Fruit fly (Drosophila melanogaster) whole organism, embryonic: ENCODE data around the gene CG31064.

Experiments
- Blimp-1 ChIP-seq: fragments of 200-800 bp; sonication (Bioruptor generic); optimal IDR thresholded peaks from 3 replicates; lab custom pipeline; 2018; ENCODE audit warnings: missing biosample characterization, missing genetic modification characterization, mild to moderate bottlenecking, moderate library complexity, missing genetic modification reagents
- CG10147 ChIP-seq: fragments of 200-800 bp; sonication (Bioruptor generic); optimal IDR thresholded peaks from 2 replicates; lab custom pipeline; 2019; ENCODE audit warnings: missing biosample characterization, mild to moderate bottlenecking, missing genetic modification characterization, moderate library complexity
- CG11504 ChIP-seq: fragments of 200-800 bp; sonication (Bioruptor generic); optimal IDR thresholded peaks from 3 replicates; lab custom pipeline; 2019; ENCODE audit warnings: missing biosample characterization, mild to moderate bottlenecking, missing genetic modification characterization, moderate library complexity
- CG13296 ChIP-seq: fragments of 200-800 bp; sonication (Bioruptor generic); optimal IDR thresholded peaks from 3 replicates; lab custom pipeline; 2018; ENCODE audit warnings: missing biosample characterization, mild to moderate bottlenecking, missing genetic modification characterization
- CG14710 ChIP-seq: fragments of 200-800 bp; sonication (Bioruptor generic); optimal IDR thresholded peaks from 3 replicates; lab custom pipeline; 2019; ENCODE audit warnings: missing biosample characterization, mild to moderate bottlenecking, missing genetic modification characterization, moderate library complexity
- CG14860 ChIP-seq: fragments of 200-800 bp; sonication (Bioruptor generic); IDR thresholded peaks from 3 replicates; pipeline ENCODE4 v1.3.6; 2022; ENCODE audit warnings: missing biosample characterization, missing genetic modification characterization; ENCODE audit not compliant: partially characterized antibody
- CG31388 ChIP-seq: fragments of 200-800 bp; sonication (Bioruptor generic); optimal IDR thresholded peaks from 2 replicates; lab custom pipeline; 2016; ENCODE audit warnings: missing biosample characterization, missing genetic modification characterization
- CG31441 ChIP-seq: fragments of 200-800 bp; sonication (Bioruptor generic); IDR thresholded peaks from 2 replicates; pipeline ENCODE4 v1.3.6; 2022; ENCODE audit warnings: missing biosample characterization, missing genetic modification characterization
- CG33557 ChIP-seq: fragments of 200-800 bp; sonication (Bioruptor generic); optimal IDR thresholded peaks from 2 replicates; lab custom pipeline; 2019; ENCODE audit warnings: missing biosample characterization, mild to moderate bottlenecking, missing genetic modification characterization, moderate library complexity
- CG3726 ChIP-seq: fragments of 200-800 bp; sonication (Bioruptor generic); IDR thresholded peaks from 3 replicates; pipeline ENCODE4, ENCODE4 v1.3.6; 2022; ENCODE audit warnings: missing biosample characterization, missing genetic modification characterization
- CG5180 ChIP-seq: fragments of 200-800 bp; sonication (Bioruptor generic); optimal IDR thresholded peaks from 3 replicates; lab custom pipeline; 2017; ENCODE audit warnings: missing biosample characterization, missing genetic modification characterization, mild to moderate bottlenecking, moderate library complexity, missing genetic modification reagents
- D19A ChIP-seq: fragments of 200-800 bp; optimal IDR thresholded peaks from 3 replicates; lab custom pipeline; 2019; ENCODE audit warnings: missing biosample characterization, mild to moderate bottlenecking, missing genetic modification characterization, moderate library complexity
- Dip3 ChIP-seq: fragments of 200-800 bp; sonication (Bioruptor generic); optimal IDR thresholded peaks from 3 replicates; lab custom pipeline; 2016; ENCODE audit warnings: missing biosample characterization, missing genetic modification characterization
- Eip74EF ChIP-seq, 2 experiments: fragments of 200-800 bp in 1 of 2; fragments of >200 bp in 1 of 2; sonication (Bioruptor generic) in 1 of 2; optimal IDR thresholded peaks; 2 replicates each; lab custom pipeline; 2017 to 2019; ENCODE audit warnings: missing biosample characterization in 2 of 2, missing genetic modification characterization in 2 of 2, mild to moderate bottlenecking in 1 of 2, moderate library complexity in 1 of 2
- H2.0 ChIP-seq: fragments of 200-800 bp; sonication (Bioruptor generic); IDR thresholded peaks from 2 replicates; pipeline ENCODE4 v1.3.6; 2022; ENCODE audit warnings: missing biosample characterization, missing genetic modification characterization
- Lim3 ChIP-seq: fragments of 200-800 bp; sonication (Bioruptor generic); IDR thresholded peaks from 2 replicates; pipeline ENCODE4 v1.3.6; 2022; ENCODE audit warnings: missing biosample characterization, missing genetic modification characterization
- Med ChIP-seq: fragments of 200-800 bp; sonication (Bioruptor generic); peaks from one replicate; lab custom pipeline; 2016; ENCODE audit warnings: missing biosample characterization, missing genetic modification characterization, mild to moderate bottlenecking, inconsistent platforms, moderate library complexity
- NK7.1 ChIP-seq: fragments of 200-800 bp; sonication (Bioruptor generic); optimal IDR thresholded peaks from 3 replicates; lab custom pipeline; 2016; ENCODE audit warnings: missing biosample characterization, missing genetic modification characterization
- Opbp ChIP-seq: fragments of 200-800 bp; sonication (Bioruptor generic); IDR thresholded peaks from 3 replicates; pipeline ENCODE4 v1.3.6; 2022; ENCODE audit warnings: missing biosample characterization, missing genetic modification characterization; ENCODE audit not compliant: partially characterized antibody
- Vsx1 ChIP-seq: fragments of 200-800 bp; sonication (Bioruptor generic); optimal IDR thresholded peaks from 2 replicates; lab custom pipeline; 2017; ENCODE audit warnings: missing biosample characterization, mild to moderate bottlenecking, missing genetic modification characterization, missing genetic modification reagents
- Xrp1 ChIP-seq: fragments of 200-800 bp; sonication (Bioruptor generic); IDR thresholded peaks from 2 replicates; pipeline ENCODE4 v1.3.6; 2022; ENCODE audit warnings: missing biosample characterization, missing genetic modification characterization
- abd-A ChIP-seq: fragments of 200-800 bp; sonication (Bioruptor generic); optimal IDR thresholded peaks from 3 replicates; lab custom pipeline; 2019; ENCODE audit warnings: missing biosample characterization, mild to moderate bottlenecking, missing genetic modification characterization, moderate library complexity
- amos ChIP-seq: fragments of 200-800 bp; sonication (Bioruptor generic); IDR thresholded peaks from 2 replicates; pipeline ENCODE4 v1.3.6; 2022; ENCODE audit warnings: missing biosample characterization, missing genetic modification characterization; ENCODE audit not compliant: partially characterized antibody
- chinmo ChIP-seq: fragments of 200-800 bp; sonication (Bioruptor generic); IDR thresholded peaks from 4 replicates; pipeline ENCODE4 v1.3.6; 2022; ENCODE audit warnings: missing biosample characterization, missing genetic modification characterization; ENCODE audit not compliant: partially characterized antibody
- fd64A ChIP-seq: fragments of 200-800 bp; sonication (Bioruptor generic); optimal IDR thresholded peaks from 3 replicates; lab custom pipeline; 2018; ENCODE audit warnings: missing biosample characterization, mild to moderate bottlenecking, missing genetic modification characterization
- gro ChIP-seq: fragments of 200-800 bp; sonication (Bioruptor generic); optimal IDR thresholded peaks from 2 replicates; lab custom pipeline; 2016; ENCODE audit warnings: missing biosample characterization, missing genetic modification characterization
- gt ChIP-seq: fragments of 200-800 bp; sonication (Bioruptor generic); IDR thresholded peaks from 2 replicates; pipeline ENCODE4 v1.3.6; 2022; ENCODE audit warnings: missing biosample characterization, missing genetic modification characterization
- lbe ChIP-seq: fragments of 200-800 bp; sonication (Bioruptor generic); optimal IDR thresholded peaks from 2 replicates; lab custom pipeline; 2016; ENCODE audit warnings: missing biosample characterization, mild to moderate bottlenecking, missing genetic modification characterization
- mld ChIP-seq: fragments of 200-800 bp; sonication (Bioruptor generic); IDR thresholded peaks from 3 replicates; pipeline ENCODE4 v1.3.6; 2022; ENCODE audit warnings: missing biosample characterization, missing genetic modification characterization; ENCODE audit not compliant: partially characterized antibody
- nmo ChIP-seq: fragments of 200-800 bp; sonication (Bioruptor generic); optimal IDR thresholded peaks from 2 replicates; lab custom pipeline; 2018; ENCODE audit warnings: missing biosample characterization, mild to moderate bottlenecking, missing genetic modification characterization, moderate library complexity
- shn ChIP-seq: fragments of 200-800 bp; sonication (Bioruptor generic); optimal IDR thresholded peaks from 3 replicates; lab custom pipeline; 2016; ENCODE audit warnings: missing biosample characterization, missing genetic modification characterization
- vvl ChIP-seq: fragments of 200-800 bp; sonication (Bioruptor generic); IDR thresholded peaks from 2 replicates; pipeline ENCODE4 v1.3.6; 2022; ENCODE audit warnings: missing biosample characterization, missing genetic modification characterization
- zen ChIP-seq: fragments of 200-800 bp; sonication (Bioruptor generic); optimal IDR thresholded peaks from 3 replicates; lab custom pipeline; 2018; ENCODE audit warnings: missing biosample characterization, mild to moderate bottlenecking, missing genetic modification characterization, moderate library complexity

CG31064 gene

DNA sequence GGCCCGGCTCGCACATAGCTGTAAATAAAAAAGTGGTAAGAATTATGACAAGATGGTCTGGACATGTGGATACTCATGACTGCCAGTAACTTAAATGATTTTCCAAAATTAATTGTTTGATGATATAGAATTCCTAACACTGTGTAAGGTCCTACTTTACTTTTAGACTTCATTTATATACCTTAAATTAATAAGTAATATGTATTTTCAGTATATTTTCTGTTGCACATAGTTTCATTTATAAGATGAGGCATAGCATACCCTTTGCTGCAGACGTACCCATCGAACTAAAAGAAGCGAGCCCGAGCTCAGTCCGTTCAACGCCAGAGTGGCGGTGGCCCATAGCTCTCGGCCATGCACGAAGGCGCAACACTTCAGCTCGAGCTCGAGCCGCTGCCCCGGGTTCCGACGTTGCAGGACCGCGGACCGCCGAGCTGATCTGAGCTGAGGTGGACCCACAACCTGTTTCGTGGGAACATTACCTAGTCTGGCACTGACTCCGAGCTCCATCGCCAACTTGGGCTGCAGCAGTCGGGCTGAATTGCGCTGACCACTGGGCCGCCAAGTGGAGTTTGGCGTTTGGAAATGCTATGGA, 21.3 kb downstream of the CG31064 start (continued):
- peak; percentile 41 for TF ChIP-seq lbe (GFP tag; lab: Kevin White, UChicago)
- no peak for TF ChIP-seq Lim3 (GFP tag; lab: Robert Waterston, UW)
- TF ChIP-seq Opbp (GFP tag; lab: Robert Waterston, UW) = no peak
- peak; percentile 16 for TF ChIP-seq Med (GFP tag; lab: Kevin White, UChicago)
- TF ChIP-seq H2.0 (GFP tag; lab: Robert Waterston, UW) = 0 out of 2 replicates have a peak, but pooled peaks have one; percentile 6
- TF ChIP-seq CG14710 (tag; lab: Kevin White, UChicago) = peak; percentile 17
- peak; percentile 36 for TF ChIP-seq nmo (GFP tag; lab: Kevin White, UChicago)
- TF ChIP-seq CG13296 (GFP tag; lab: Kevin White, UChicago) = no peak
- TF ChIP-seq Blimp-1 (GFP tag; lab: Kevin White, UChicago) = peak; percentile 22
- peak; percentile 18; the same call in 1 of the 2 replicates for TF ChIP-seq Xrp1 (GFP tag; lab: Robert Waterston, UW)
- TF ChIP-seq CG11504 (tag; lab: Kevin White, UChicago) = peak; percentile 4
- TF ChIP-seq CG5180 (GFP tag; lab: Kevin White, UChicago) = peak; percentile 41
- TF ChIP-seq amos (GFP tag; lab: Robert Waterston, UW) = no peak
- 0 out of 2 replicates have a peak, but pooled peaks have one; percentile 35 for TF ChIP-seq CG31441 (GFP tag; lab: Robert Waterston, UW)

DNA sequence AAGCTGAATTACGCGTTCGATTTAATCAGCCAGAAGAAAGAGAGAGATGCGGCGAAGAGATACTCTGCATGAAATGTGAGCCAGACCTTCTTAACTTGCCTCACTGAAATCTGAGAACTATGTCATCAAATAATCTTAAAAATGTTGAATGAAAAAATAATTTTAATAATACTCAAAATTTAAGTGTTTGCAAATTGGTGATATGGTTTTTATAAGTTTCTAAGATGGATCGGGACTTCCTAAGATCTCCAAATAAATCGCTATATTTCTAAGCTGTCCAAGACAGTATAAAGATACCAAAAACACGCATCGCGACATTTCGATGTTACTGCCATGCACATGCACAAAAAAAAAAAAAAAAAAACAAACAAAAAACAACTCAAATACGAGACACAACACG, 23.9 kb downstream of the CG31064 start:
- peak; percentile 3 for TF ChIP-seq D19A (tag; lab: Kevin White, UChicago)
- TF ChIP-seq Eip74EF (GFP tag; optimal IDR thresholded peaks at IDR 0.05; lab: Kevin White, UChicago) = no peak

DNA sequence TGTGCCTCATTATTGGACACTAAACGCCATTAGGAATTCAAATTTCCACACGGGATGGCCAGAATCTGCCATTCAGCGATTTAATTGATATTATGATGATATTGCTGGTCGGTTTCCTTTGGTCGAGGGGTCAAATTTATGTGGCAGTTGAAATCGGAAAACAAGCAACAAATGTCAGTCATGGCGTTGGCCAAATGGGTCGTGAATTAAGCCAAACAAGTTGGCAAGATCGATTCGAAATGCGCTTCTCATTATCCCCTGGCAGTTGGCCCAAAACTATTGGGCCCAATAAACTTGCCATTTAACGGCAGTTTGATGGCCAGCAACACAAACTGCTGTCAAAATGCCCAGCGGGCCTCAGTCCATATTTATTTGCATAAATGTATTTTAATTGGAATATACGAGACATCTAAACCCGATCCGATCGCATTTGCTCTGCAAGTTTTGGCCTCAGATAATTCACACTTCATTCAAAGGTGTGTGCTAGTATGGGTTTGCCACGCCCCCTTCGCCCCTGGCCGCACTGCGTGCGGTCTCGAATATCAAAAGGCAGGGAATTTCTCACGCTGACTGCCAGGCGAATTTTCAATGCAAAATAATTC, 25.8 kb downstream of the CG31064 start:
- no peak for TF ChIP-seq CG31388 (GFP tag; lab: Kevin White, UChicago)
- no peak for TF ChIP-seq NK7.1 (GFP tag; lab: Kevin White, UChicago)
- peak; percentile 63 for TF ChIP-seq vvl (GFP tag; lab: Robert Waterston, UW)
- no peak for TF ChIP-seq CG33557 (GFP tag; lab: Kevin White, UChicago)
- no peak for TF ChIP-seq fd64A (GFP tag; lab: Kevin White, UChicago)
- TF ChIP-seq CG14860 (GFP tag; lab: Robert Waterston, UW) = no peak
- TF ChIP-seq abd-A (tag; lab: Kevin White, UChicago) = peak; percentile 96
- no peak for TF ChIP-seq mld (GFP tag; lab: Robert Waterston, UW)
- 0 out of 4 replicates have a peak, but pooled peaks have one; percentile 62 for TF ChIP-seq chinmo (GFP tag; lab: Robert Waterston, UW)
- TF ChIP-seq CG3726 (GFP tag; lab: Robert Waterston, UW) = 0 out of 3 replicates have a peak, but pooled peaks have one; percentile 23
- TF ChIP-seq shn (GFP tag; lab: Kevin White, UChicago) = no peak
- TF ChIP-seq gt (GFP tag; lab: Robert Waterston, UW) = no peak
- TF ChIP-seq Vsx1 (GFP tag; lab: Kevin White, UChicago) = no peak
- TF ChIP-seq gro (GFP tag; lab: Kevin White, UChicago) = peak; percentile 28
- TF ChIP-seq CG10147 = no peak
- no peak for TF ChIP-seq Dip3 (GFP tag; lab: Kevin White, UChicago)
- no peak for TF ChIP-seq zen (tag; lab: Kevin White, UChicago)
- TF ChIP-seq, all 482 proteins: peak for 5
